Fruit fly (Drosophila melanogaster) whole organism, embryonic: ENCODE results near the gene CG34325.

Source experiments
- Ada2b ChIP-seq: fragments of 200-800 bp; sonication (Bioruptor generic); IDR thresholded peaks from 2 replicates; pipeline ENCODE4 v1.3.6; 2022; ENCODE audit warnings: missing biosample characterization, missing genetic modification characterization
- Atf6 ChIP-seq: fragments of 200-800 bp; sonication (Bioruptor generic); IDR thresholded peaks from 2 replicates; pipeline ENCODE4 v1.3.6; 2022; ENCODE audit warnings: missing biosample characterization, missing genetic modification characterization
- CG10267 ChIP-seq: fragments of 200-800 bp; sonication (Bioruptor generic); optimal IDR thresholded peaks from 2 replicates; lab custom pipeline; 2018; ENCODE audit warnings: missing biosample characterization, mild to moderate bottlenecking, missing genetic modification characterization, moderate library complexity
- CG12391 ChIP-seq: fragments of 200-800 bp; sonication (Bioruptor generic); optimal IDR thresholded peaks from 3 replicates; lab custom pipeline; 2018; ENCODE audit warnings: missing biosample characterization, mild to moderate bottlenecking, missing genetic modification characterization, moderate library complexity
- CG13424 ChIP-seq: fragments of 200-800 bp; sonication (Bioruptor generic); optimal IDR thresholded peaks from 2 replicates; lab custom pipeline; 2019; ENCODE audit warnings: missing biosample characterization, mild to moderate bottlenecking, missing genetic modification characterization, moderate library complexity
- CG14441 ChIP-seq: fragments of 200-800 bp; sonication (Bioruptor generic); IDR thresholded peaks from 2 replicates; pipeline ENCODE4 v1.3.6; 2022; ENCODE audit warnings: missing biosample characterization, missing genetic modification characterization
- CG18262 ChIP-seq: fragments of 200-800 bp; optimal IDR thresholded peaks from 3 replicates; lab custom pipeline; 2019; ENCODE audit warnings: missing biosample characterization, mild to moderate bottlenecking, missing genetic modification characterization, moderate library complexity
- CG18599 ChIP-seq: fragments of 200-800 bp; sonication (Bioruptor generic); optimal IDR thresholded peaks from 3 replicates; lab custom pipeline; 2017; ENCODE audit warnings: missing biosample characterization, missing genetic modification characterization, mild to moderate bottlenecking, moderate library complexity, missing genetic modification reagents
- CG2678 ChIP-seq: fragments of 200-800 bp; sonication (Bioruptor generic); optimal IDR thresholded peaks from 3 replicates; lab custom pipeline; 2019; ENCODE audit warnings: missing biosample characterization, mild to moderate bottlenecking, missing genetic modification characterization, moderate library complexity
- CG2889 ChIP-seq: fragments of 200-800 bp; sonication (Bioruptor generic); IDR thresholded peaks from 3 replicates; pipeline ENCODE4 v1.3.6; 2022; ENCODE audit warnings: missing biosample characterization, missing genetic modification characterization
- CG30403 ChIP-seq: fragments of 200-800 bp; sonication (Bioruptor generic); optimal IDR thresholded peaks from 3 replicates; lab custom pipeline; 2016; ENCODE audit warnings: missing biosample characterization, missing genetic modification characterization
- CG31441 ChIP-seq: fragments of 200-800 bp; sonication (Bioruptor generic); IDR thresholded peaks from 2 replicates; pipeline ENCODE4 v1.3.6; 2022; ENCODE audit warnings: missing biosample characterization, missing genetic modification characterization
- CG33213 ChIP-seq: fragments of 200-800 bp; sonication (Bioruptor generic); optimal IDR thresholded peaks from 3 replicates; lab custom pipeline; 2016; ENCODE audit warnings: missing biosample characterization, missing genetic modification characterization
- CG34224 ChIP-seq: fragments of 200-800 bp; sonication (Bioruptor generic); IDR thresholded peaks from 3 replicates; pipeline ENCODE4 v1.3.6; 2022; ENCODE audit warnings: missing biosample characterization, missing genetic modification characterization; ENCODE audit not compliant: partially characterized antibody
- CG7556 ChIP-seq: fragments of 200-800 bp; sonication (Bioruptor generic); optimal IDR thresholded peaks from 2 replicates; lab custom pipeline; 2017; ENCODE audit warnings: missing biosample characterization, mild to moderate bottlenecking, missing genetic modification characterization
- CG7839 ChIP-seq: fragments of 200-800 bp; sonication (Bioruptor generic); optimal IDR thresholded peaks from 3 replicates; lab custom pipeline; 2018; ENCODE audit warnings: missing biosample characterization, mild to moderate bottlenecking, missing genetic modification characterization, moderate library complexity
- CG8290 ChIP-seq, 3 experiments: fragments of 200-800 bp; sonication (Bioruptor generic); optimal IDR thresholded peaks; 2 replicates each; lab custom pipeline; 2016 to 2019; ENCODE audit warnings: missing biosample characterization in 3 of 3, missing genetic modification characterization in 3 of 3, mild to moderate bottlenecking in 2 of 3, moderate library complexity in 1 of 3
- CG8765 ChIP-seq: fragments of 200-800 bp; sonication (Bioruptor generic); IDR thresholded peaks from 2 replicates; pipeline ENCODE4 v1.3.6; 2022; ENCODE audit warnings: missing biosample characterization, missing genetic modification characterization
- CG8924 ChIP-seq: fragments of 200-800 bp; optimal IDR thresholded peaks from 3 replicates; lab custom pipeline; 2019; ENCODE audit warnings: missing biosample characterization, mild to moderate bottlenecking, missing genetic modification characterization, moderate library complexity
- CkIIα-i1 ChIP-seq: fragments of 200-800 bp; sonication (Bioruptor generic); IDR thresholded peaks from 2 replicates; pipeline ENCODE4 v1.3.6; 2022; ENCODE audit warnings: missing biosample characterization, missing genetic modification characterization
- Deaf1 ChIP-seq: fragments of 200-800 bp; optimal IDR thresholded peaks from 3 replicates; lab custom pipeline; 2019; ENCODE audit warnings: missing biosample characterization, mild to moderate bottlenecking, missing genetic modification characterization, moderate library complexity
- Eip74EF ChIP-seq, 2 experiments: fragments of 200-800 bp in 1 of 2; fragments of >200 bp in 1 of 2; sonication (Bioruptor generic) in 1 of 2; optimal IDR thresholded peaks; 2 replicates each; lab custom pipeline; 2017 to 2019; ENCODE audit warnings: missing biosample characterization in 2 of 2, missing genetic modification characterization in 2 of 2, mild to moderate bottlenecking in 1 of 2, moderate library complexity in 1 of 2
- Elba2 ChIP-seq: fragments of 200-800 bp; sonication (Bioruptor generic); optimal IDR thresholded peaks from 3 replicates; lab custom pipeline; 2016; ENCODE audit warnings: missing biosample characterization, missing genetic modification characterization
- Ets65A ChIP-seq: fragments of 200-800 bp; sonication (Bioruptor generic); peaks from one replicate; lab custom pipeline; 2016; ENCODE audit warnings: missing biosample characterization, missing genetic modification characterization
- Fer3 ChIP-seq: fragments of 200-800 bp; sonication (Bioruptor generic); optimal IDR thresholded peaks from 2 replicates; lab custom pipeline; 2018; ENCODE audit warnings: missing biosample characterization, mild to moderate bottlenecking, missing genetic modification characterization, moderate library complexity
- Hand ChIP-seq: fragments of 200-800 bp; sonication (Bioruptor generic); optimal IDR thresholded peaks from 2 replicates; lab custom pipeline; 2017; ENCODE audit warnings: mild to moderate bottlenecking, missing biosample characterization, missing genetic modification reagents, missing genetic modification characterization
- HmgZ ChIP-seq: fragments of 200-800 bp; sonication (Bioruptor generic); optimal IDR thresholded peaks from 2 replicates; lab custom pipeline; 2018; ENCODE audit warnings: missing biosample characterization, mild to moderate bottlenecking, missing genetic modification characterization
- Hr51 ChIP-seq, 2 experiments: fragments of 200-800 bp; sonication (Bioruptor generic); optimal IDR thresholded peaks; 2 replicates in 1 of 2; 3 replicates in 1 of 2; lab custom pipeline; 2016 to 2018; ENCODE audit warnings: missing biosample characterization in 2 of 2, missing genetic modification characterization in 2 of 2, mild to moderate bottlenecking in 1 of 2, moderate library complexity in 1 of 2
- PHDP ChIP-seq: fragments of 200-800 bp; sonication (Bioruptor generic); optimal IDR thresholded peaks from 3 replicates; lab custom pipeline; 2018; ENCODE audit warnings: missing biosample characterization, mild to moderate bottlenecking, missing genetic modification characterization, moderate library complexity
- Sry-β ChIP-seq: fragments of 200-800 bp; sonication (Bioruptor generic); optimal IDR thresholded peaks from 2 replicates; lab custom pipeline; 2018; ENCODE audit warnings: missing biosample characterization, mild to moderate bottlenecking, missing genetic modification characterization, moderate library complexity
- chinmo ChIP-seq: fragments of 200-800 bp; sonication (Bioruptor generic); IDR thresholded peaks from 4 replicates; pipeline ENCODE4 v1.3.6; 2022; ENCODE audit warnings: missing biosample characterization, missing genetic modification characterization; ENCODE audit not compliant: partially characterized antibody
- cwo ChIP-seq: fragments of 200-800 bp; sonication (Bioruptor generic); optimal IDR thresholded peaks from 3 replicates; lab custom pipeline; 2017; ENCODE audit warnings: missing biosample characterization, missing genetic modification characterization, mild to moderate bottlenecking, moderate library complexity, missing genetic modification reagents
- dysf ChIP-seq: fragments of 200-800 bp; sonication (Bioruptor generic); IDR thresholded peaks from 3 replicates; pipeline ENCODE4 v1.3.6; 2022; ENCODE audit warnings: missing biosample characterization, missing genetic modification characterization
- gce ChIP-seq: fragments of 200-800 bp; sonication (Bioruptor generic); IDR thresholded peaks from 3 replicates; pipeline ENCODE4 v1.3.6; 2022; ENCODE audit warnings: missing biosample characterization, missing genetic modification characterization
- grn ChIP-seq: fragments of 200-800 bp; sonication (Bioruptor generic); optimal IDR thresholded peaks from 3 replicates; lab custom pipeline; 2017; ENCODE audit warnings: missing biosample characterization, missing genetic modification characterization
- jigr1 ChIP-seq: fragments of 200-800 bp; sonication (Bioruptor generic); IDR thresholded peaks from 3 replicates; pipeline ENCODE4 v1.3.6; 2022; ENCODE audit warnings: missing biosample characterization, missing genetic modification characterization
- kah ChIP-seq: fragments of 200-800 bp; sonication (Bioruptor generic); optimal IDR thresholded peaks from 2 replicates; lab custom pipeline; 2018; ENCODE audit warnings: missing biosample characterization, mild to moderate bottlenecking, missing genetic modification characterization
- lmd ChIP-seq: fragments of 200-800 bp; sonication (Bioruptor generic); IDR thresholded peaks from 2 replicates; pipeline ENCODE4 v1.3.6; 2022; ENCODE audit warnings: missing biosample characterization, missing genetic modification characterization
- nmo ChIP-seq: fragments of 200-800 bp; sonication (Bioruptor generic); optimal IDR thresholded peaks from 2 replicates; lab custom pipeline; 2018; ENCODE audit warnings: missing biosample characterization, mild to moderate bottlenecking, missing genetic modification characterization, moderate library complexity
- pan ChIP-seq, 4 experiments: fragments of >200 bp in 3 of 4; fragments of 200-800 bp in 1 of 4; sonication (Bioruptor generic) in 1 of 4; optimal IDR thresholded peaks in 3 of 4; IDR thresholded peaks in 1 of 4; 2 replicates each; pipeline versions ENCODE4 v1.3.6 to Lab custom; 2017 to 2022; ENCODE audit warnings: missing biosample characterization in 2 of 4, missing genetic modification characterization in 2 of 4, mixed read lengths in 1 of 4
- prd ChIP-seq, 3 experiments: fragments of >200 bp in 2 of 3; fragments of 200-800 bp in 1 of 3; sonication (Bioruptor generic) in 1 of 3; optimal IDR thresholded peaks in 2 of 3; IDR thresholded peaks in 1 of 3; 2 replicates in 2 of 3; 3 replicates in 1 of 3; pipeline versions ENCODE4 v1.3.6 to Lab custom; 2017 to 2022; ENCODE audit warnings: missing biosample characterization in 1 of 3, missing genetic modification characterization in 1 of 3
- stc ChIP-seq: fragments of 200-800 bp; sonication (Bioruptor generic); IDR thresholded peaks from 2 replicates; pipeline ENCODE4 v1.3.6; 2022; ENCODE audit warnings: missing biosample characterization, missing genetic modification characterization
- tgo ChIP-seq: fragments of 200-800 bp; sonication (Bioruptor generic); IDR thresholded peaks from 3 replicates; pipeline ENCODE4 v1.3.6; 2022; ENCODE audit warnings: missing biosample characterization, missing genetic modification characterization
- z ChIP-seq: fragments of 200-800 bp; sonication (Bioruptor generic); IDR thresholded peaks from 3 replicates; pipeline ENCODE4 v1.3.6; 2022; ENCODE audit warnings: missing biosample characterization, missing genetic modification characterization
- zfh2 ChIP-seq: fragments of 200-800 bp; sonication (Bioruptor generic); optimal IDR thresholded peaks from 2 replicates; lab custom pipeline; 2016; ENCODE audit warnings: missing biosample characterization, missing genetic modification characterization

The CG34325 gene

dm6 chrX:16670691-16671481 is 50.3 kb downstream of the CG34325 start (continued):
- TF ChIP-seq HmgZ (tag; lab: Kevin White, UChicago) (peak; percentile 36), stc (GFP tag; lab: Robert Waterston, UW) (no peak), lmd (GFP tag; lab: Robert Waterston, UW) (peak; percentile 49; the same call in 1 of the 2 replicates), zfh2 (GFP tag; lab: Kevin White, UChicago) (peak; percentile 38), Fer3 (tag; lab: Kevin White, UChicago) (peak; percentile 28), kah (no peak), Sry-β (no peak), z (GFP tag; lab: Robert Waterston, UW) (peak; percentile 48; the same call in 1 of the 3 replicates), CG7839 (tag; lab: Kevin White, UChicago) (peak; percentile 48), prd (optimal IDR thresholded peaks at IDR 0.05; lab: Kevin White, UChicago) (no peak), prd (GFP tag; IDR thresholded peaks at IDR 0.05; lab: Robert Waterston, UW) (0 out of 3 replicates have a peak, but pooled peaks have one; percentile 16), chinmo (GFP tag; lab: Robert Waterston, UW) (0 out of 4 replicates have a peak, but pooled peaks have one; percentile 45), Hr51 (GFP tag; optimal IDR thresholded peaks at IDR 0.05; lab: Kevin White, UChicago) (peak in 1 of 2 experiments; percentile 49), CG34224 (GFP tag; lab: Robert Waterston, UW) (0 out of 3 replicates have a peak, but pooled peaks have one; percentile 12), CG8924 (tag; lab: Kevin White, UChicago) (peak; percentile 5), CG2889 (GFP tag; lab: Robert Waterston, UW) (0 out of 3 replicates have a peak, but pooled peaks have one; percentile 36), grn (GFP tag; lab: Kevin White, UChicago) (no peak), nmo (GFP tag; lab: Kevin White, UChicago) (peak; percentile 26), CG7556 (peak; percentile 20), jigr1 (no peak), CG31441 (GFP tag; lab: Robert Waterston, UW) (peak; percentile 18; the same call in 1 of the 2 replicates), cwo (peak; percentile 16), CG30403 (GFP tag; lab: Kevin White, UChicago) (peak; percentile 31), CG12391 (peak; percentile 20), CG8290 (GFP tag; optimal IDR thresholded peaks at IDR 0.05; lab: Kevin White, UChicago) (no peak), CG8290 (tag; optimal IDR thresholded peaks at IDR 0.05; lab: Kevin White, UChicago) (peak in 1 of 2 experiments; percentile 64), dysf (GFP tag; lab: Robert Waterston, UW) (0 out of 3 replicates have a peak, but pooled peaks have one; percentile 36), CG33213 (GFP tag; lab: Kevin White, UChicago) (no peak), CG14441 (GFP tag; lab: Robert Waterston, UW) (peak; percentile 50), CG18262 (tag; lab: Kevin White, UChicago) (peak; percentile 4), Eip74EF (GFP tag; optimal IDR thresholded peaks at IDR 0.05; lab: Kevin White, UChicago) (peak in 1 of 2 experiments; percentile 10), CG18599 (GFP tag; lab: Kevin White, UChicago) (peak; percentile 50), Elba2 (GFP tag; lab: Kevin White, UChicago) (no peak), tgo (GFP tag; lab: Robert Waterston, UW) (0 out of 3 replicates have a peak, but pooled peaks have one; percentile 13), CG8765 (GFP tag; lab: Robert Waterston, UW) (no peak), gce (GFP tag; lab: Robert Waterston, UW) (no peak), CkIIα-i1 (no peak), Deaf1 (tag; lab: Kevin White, UChicago) (no peak), CG10267 (tag; lab: Kevin White, UChicago) (no peak), pan (optimal IDR thresholded peaks at IDR 0.05; lab: Kevin White, UChicago) (no peak), pan (GFP tag; optimal IDR thresholded peaks at IDR 0.05 in 1 of 2, IDR thresholded peaks at IDR 0.05 in 1 of 2) (peak in 1 of 2 experiments; percentile 39), CG2678 (tag; lab: Kevin White, UChicago) (peak; percentile 53), Ets65A (GFP tag; lab: Kevin White, UChicago) (no peak), PHDP (peak; percentile 41), CG13424 (tag; lab: Kevin White, UChicago) (peak; percentile 26), Hand (GFP tag; lab: Kevin White, UChicago) (peak; percentile 10), Ada2b (GFP tag; lab: Robert Waterston, UW) (0 out of 2 replicates have a peak, but pooled peaks have one; percentile 25), Atf6 (peak; percentile 23; the same call in 1 of the 2 replicates)
